Fruit fly (Drosophila melanogaster) ovary, adult (tissue): Measurements from ENCODE around the gene gammaSnap2.

Source experiments
- CG17801 ChIP-seq: fragments of 200-800 bp; optimal IDR thresholded peaks from 2 replicates; lab custom pipeline; 2019; ENCODE audit warnings: missing biosample characterization, mild to moderate bottlenecking, missing genetic modification characterization, moderate library complexity; ENCODE audit not compliant: partially characterized antibody

Gene gammaSnap2

DNA sequence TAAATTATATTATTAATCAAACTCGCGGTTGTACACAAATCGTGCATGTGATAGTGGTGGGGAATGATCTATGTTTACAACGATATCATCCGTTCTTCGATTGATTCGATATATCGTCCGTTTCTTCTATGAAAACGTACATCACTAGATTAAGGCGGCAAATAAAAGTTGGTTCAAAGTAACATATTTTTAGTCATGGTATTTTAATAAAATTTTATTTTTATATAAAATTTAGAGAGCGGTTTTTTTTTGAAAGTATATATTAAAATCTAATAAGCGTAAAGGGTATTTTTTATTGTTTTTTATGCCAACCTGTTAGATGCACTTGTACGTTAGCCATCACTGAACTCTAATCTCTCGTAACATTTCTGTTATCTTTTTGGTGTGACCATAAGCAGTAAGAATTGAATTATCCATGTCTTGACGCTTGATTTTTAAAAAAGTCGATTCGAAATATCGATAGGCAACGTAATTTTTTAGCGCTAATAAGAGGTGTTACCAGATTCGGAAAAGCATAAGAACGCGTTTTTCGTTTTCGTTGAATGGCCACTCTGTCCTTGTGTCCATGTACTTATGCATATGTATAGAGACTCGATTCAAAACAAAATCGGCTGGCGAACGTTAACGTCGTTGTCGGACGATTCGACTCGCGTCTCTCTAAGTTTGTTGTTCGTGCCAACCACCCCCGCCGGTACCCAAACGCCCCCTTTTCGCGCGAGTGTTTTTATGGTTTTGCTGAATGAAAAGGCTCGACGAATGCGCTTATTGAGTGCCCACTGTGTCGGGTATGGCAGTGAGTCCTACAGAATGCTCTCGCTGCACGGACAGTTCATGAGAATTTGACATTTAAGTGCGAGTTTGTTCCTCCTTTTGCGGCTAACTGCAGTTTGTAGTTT, 23.2 kb upstream of the gammaSnap2 start, which contains the start of the genes TAF1B and Invadolysin:
Gene TAF1B, minus strand, starts transcription at position 82 of the 896 bp plus-strand sequence.
Gene Invadolysin, plus strand, starts transcription at position 566 of the 896 bp plus-strand sequence.
- TF ChIP-seq CG17801 (GFP tag; lab: Kevin White, UChicago): peak; percentile 33

dm6 chr3R:10142770-10143169, 21.6 kb upstream of the gammaSnap2 start, which contains the start of gene CG42759:
Gene CG42759 (plus strand): TSS chr3R:10143070.
- TF ChIP-seq CG17801 (GFP tag; lab: Kevin White, UChicago): no peak

DNA sequence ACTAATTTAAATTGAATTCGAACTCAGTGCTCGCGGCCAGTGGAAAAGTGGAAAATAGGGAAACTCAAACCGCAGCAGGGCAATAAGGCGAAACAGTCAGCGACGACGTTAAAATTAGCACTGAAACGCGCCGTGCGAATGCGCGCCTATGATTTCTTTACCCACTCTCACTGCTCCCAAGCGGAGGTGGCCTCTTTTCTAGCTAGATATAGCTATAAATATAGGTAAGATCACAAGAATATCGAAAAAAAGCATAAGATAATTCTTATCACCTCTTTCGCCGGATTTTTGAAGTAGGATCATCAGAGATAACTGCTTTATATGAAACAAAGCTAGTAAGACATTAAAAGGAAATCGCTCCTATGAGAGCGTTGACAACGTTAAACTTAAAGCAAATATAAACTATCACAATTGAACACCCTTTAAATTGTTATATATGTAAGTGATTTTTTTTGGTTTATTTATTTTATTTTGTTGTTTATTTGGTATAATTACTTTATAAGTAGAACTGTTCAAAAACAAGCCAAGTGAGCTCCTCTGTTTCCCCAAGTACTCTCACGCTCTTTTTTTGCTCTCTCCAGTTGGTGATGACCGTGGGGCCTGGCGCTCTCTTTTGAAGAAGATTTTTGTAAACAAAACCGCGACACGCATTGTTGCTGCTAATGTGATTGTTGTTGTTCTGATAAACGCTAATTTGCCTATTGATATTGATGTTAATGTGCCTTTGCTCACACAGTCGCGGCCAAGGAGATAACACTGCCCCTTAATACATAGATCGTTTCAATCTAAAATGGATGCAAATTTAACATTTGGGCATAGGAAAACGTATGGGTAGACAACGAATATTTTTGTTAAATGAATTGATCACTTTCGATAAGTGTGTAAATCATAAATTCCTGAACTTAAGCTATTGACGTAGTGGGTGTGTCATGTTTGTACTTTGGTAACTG, 18.7 kb upstream of the gammaSnap2 start, which contains the start of gene tws:
Gene tws, minus strand, starts transcription at position 124 of the 950 bp plus-strand sequence.
- peak; percentile 66 for TF ChIP-seq CG17801 (GFP tag; lab: Kevin White, UChicago)

dm6 chr3R:10138900-10139299, 17.7 kb upstream of the gammaSnap2 start:
- TF ChIP-seq CG17801 (GFP tag; lab: Kevin White, UChicago): no peak

dm6 chr3R:10137801-10138200, 16.6 kb upstream of the gammaSnap2 start:
- no peak for TF ChIP-seq CG17801 (GFP tag; lab: Kevin White, UChicago)

- TF ChIP-seq CG17801 (GFP tag; lab: Kevin White, UChicago): no peak
Observed at dm6 chr3R:10135011-10135410, 13.8 kb upstream of the gammaSnap2 start.

DNA sequence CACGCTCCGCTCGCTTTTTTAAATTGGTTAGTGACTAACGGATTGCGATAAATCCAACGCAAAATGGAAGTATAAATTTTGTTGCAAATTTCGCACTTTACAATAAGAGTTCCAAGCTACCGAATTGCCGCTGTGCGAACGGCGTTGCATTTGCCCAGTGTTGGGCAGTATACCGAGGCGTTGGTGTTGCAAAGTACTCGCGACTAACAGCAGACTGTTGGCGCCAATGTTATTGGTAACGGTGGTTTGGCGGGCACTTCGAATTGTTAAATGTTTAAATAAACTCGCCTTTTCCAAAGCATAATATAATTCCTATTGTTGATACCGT, 13.1 kb upstream of the gammaSnap2 start:
- TF ChIP-seq CG17801 (GFP tag; lab: Kevin White, UChicago): peak; percentile 36

dm6 chr3R:10133419-10134340, 12.5 kb upstream of the gammaSnap2 start:
- TF ChIP-seq CG17801 (GFP tag; lab: Kevin White, UChicago): no peak

DNA sequence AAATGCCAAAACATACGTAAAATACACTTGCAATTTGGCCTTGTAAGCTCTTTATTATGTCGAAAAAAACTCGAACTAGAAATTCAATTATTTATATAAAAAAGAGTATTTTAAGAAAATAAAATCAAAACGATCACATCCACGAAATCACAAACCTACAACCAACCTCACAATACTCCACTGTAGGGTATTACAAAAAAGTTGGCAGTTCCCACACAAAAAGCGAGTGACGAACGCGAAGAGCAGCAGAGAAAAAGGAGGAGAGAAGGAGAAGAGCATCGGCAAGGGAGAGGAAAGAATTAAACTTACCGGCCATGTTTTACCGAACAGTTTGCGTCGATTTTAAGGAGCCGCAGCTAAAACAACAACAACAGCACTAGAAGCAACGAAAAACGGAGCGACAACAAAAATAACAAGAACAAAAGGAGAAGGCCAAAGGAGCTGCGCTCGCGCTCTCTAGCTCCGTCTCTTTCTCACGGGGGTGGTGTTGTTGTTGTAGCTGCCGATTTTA, 11.8 kb upstream of the gammaSnap2 start:
- TF ChIP-seq CG17801 (GFP tag; lab: Kevin White, UChicago): no peak

DNA sequence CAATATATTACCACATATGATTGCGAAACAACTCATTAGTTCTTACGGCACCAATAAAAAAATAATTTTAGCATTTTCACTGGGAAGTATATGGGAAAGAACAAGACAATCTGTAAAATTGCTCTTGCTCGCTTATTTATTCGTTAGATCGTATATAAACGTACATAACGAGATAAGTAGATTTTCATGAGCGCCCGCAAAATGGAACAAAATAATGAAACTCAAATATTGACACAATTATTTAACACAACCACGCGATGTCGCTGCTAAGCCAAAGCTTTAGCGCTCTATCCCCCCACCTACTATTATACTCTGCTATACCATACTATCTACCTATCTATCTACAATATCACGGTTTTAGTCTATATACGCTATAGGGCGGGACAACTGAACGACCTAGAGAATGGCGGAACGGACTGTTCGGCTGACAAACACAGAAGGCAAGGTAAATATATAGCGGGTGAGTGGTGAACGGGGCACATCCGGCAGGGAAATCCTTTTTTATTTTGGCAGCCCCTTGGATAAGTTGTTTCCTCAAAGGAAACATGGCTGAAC, 9.9 kb upstream of the gammaSnap2 start:
- no peak for TF ChIP-seq CG17801 (GFP tag; lab: Kevin White, UChicago)

dm6 chr3R:10130091-10130490, 8.9 kb upstream of the gammaSnap2 start:
- peak; percentile 54 for TF ChIP-seq CG17801 (GFP tag; lab: Kevin White, UChicago)

dm6 chr3R:10125477-10125876, 4.3 kb upstream of the gammaSnap2 start, which contains the start of gene knk:
Gene knk (minus strand): TSS chr3R:10125664.
- TF ChIP-seq CG17801 (GFP tag; lab: Kevin White, UChicago): no peak

DNA sequence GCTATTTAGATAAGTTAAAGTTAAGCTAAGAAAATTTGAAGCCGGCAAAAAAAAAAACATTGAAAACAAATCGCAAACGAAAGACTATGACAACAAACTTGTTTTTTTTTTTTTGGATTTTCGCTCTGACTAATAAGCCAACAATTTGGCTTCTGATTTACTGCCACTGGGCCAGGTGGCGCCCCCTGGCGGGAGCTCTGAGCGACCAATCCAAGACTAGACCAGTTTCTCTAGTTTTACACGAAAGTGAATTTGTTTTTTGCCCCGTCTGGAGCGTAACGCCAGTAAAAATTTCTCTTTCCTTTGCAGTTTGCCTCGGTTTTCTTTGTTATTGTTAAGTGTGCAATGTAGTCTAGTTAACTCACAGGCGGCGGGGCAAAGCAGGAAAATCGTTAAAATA, 3.6 kb upstream of the gammaSnap2 start:
- no peak for TF ChIP-seq CG17801 (GFP tag; lab: Kevin White, UChicago)
